Fruit fly (Drosophila melanogaster) whole organism, embryonic: Measurements from ENCODE around the gene Dr.

ENCODE experiments used
- CG10209 ChIP-seq: fragments of 200-800 bp; sonication (Bioruptor generic); optimal IDR thresholded peaks from 3 replicates; lab custom pipeline; 2017; ENCODE audit warnings: missing biosample characterization, mild to moderate bottlenecking, missing genetic modification characterization, missing genetic modification reagents
- CG12071 ChIP-seq: fragments of 200-800 bp; sonication (Bioruptor generic); optimal IDR thresholded peaks from 3 replicates; lab custom pipeline; 2018; ENCODE audit warnings: missing biosample characterization, mild to moderate bottlenecking, missing genetic modification characterization
- CG14441 ChIP-seq: fragments of 200-800 bp; sonication (Bioruptor generic); IDR thresholded peaks from 2 replicates; pipeline ENCODE4 v1.3.6; 2022; ENCODE audit warnings: missing biosample characterization, missing genetic modification characterization
- CG17385 ChIP-seq: fragments of 200-800 bp; sonication (Bioruptor generic); optimal IDR thresholded peaks from 3 replicates; lab custom pipeline; 2018; ENCODE audit warnings: missing biosample characterization, mild to moderate bottlenecking, missing genetic modification characterization
- CG17612 ChIP-seq: fragments of 200-800 bp; sonication (Bioruptor generic); IDR thresholded peaks from 2 replicates; pipeline ENCODE4 v1.3.6; 2022; ENCODE audit warnings: missing biosample characterization, missing genetic modification characterization
- CG2199 ChIP-seq: fragments of 200-800 bp; sonication (Bioruptor generic); IDR thresholded peaks from 3 replicates; pipeline ENCODE4 v1.3.6; 2022; ENCODE audit warnings: missing biosample characterization, missing genetic modification characterization
- CG3163 ChIP-seq: fragments of 200-800 bp; sonication (Bioruptor generic); optimal IDR thresholded peaks from 3 replicates; lab custom pipeline; 2016; ENCODE audit warnings: missing biosample characterization, missing genetic modification characterization
- CG32767 ChIP-seq: fragments of 200-800 bp; sonication (Bioruptor generic); IDR thresholded peaks from 2 replicates; pipeline ENCODE4 v1.3.6; 2022; ENCODE audit warnings: missing biosample characterization, missing genetic modification characterization
- CG6272 ChIP-seq: fragments of 200-800 bp; sonication (Bioruptor generic); IDR thresholded peaks from 2 replicates; pipeline ENCODE4 v1.3.6; 2022; ENCODE audit warnings: missing biosample characterization, missing genetic modification characterization
- CG7357 ChIP-seq: fragments of 200-800 bp; sonication (Bioruptor generic); IDR thresholded peaks from 3 replicates; pipeline ENCODE4 v1.3.6; 2022; ENCODE audit warnings: missing biosample characterization, missing genetic modification characterization
- CG7556 ChIP-seq: fragments of 200-800 bp; sonication (Bioruptor generic); optimal IDR thresholded peaks from 2 replicates; lab custom pipeline; 2017; ENCODE audit warnings: missing biosample characterization, mild to moderate bottlenecking, missing genetic modification characterization
- CG7963 ChIP-seq: fragments of 200-800 bp; sonication (Bioruptor generic); IDR thresholded peaks from 3 replicates; pipeline ENCODE4 v1.3.6; 2022; ENCODE audit warnings: missing biosample characterization, missing genetic modification characterization; ENCODE audit not compliant: partially characterized antibody
- CG9437 ChIP-seq: fragments of 200-800 bp; sonication (Bioruptor generic); optimal IDR thresholded peaks from 2 replicates; lab custom pipeline; 2018; ENCODE audit warnings: missing biosample characterization, mild to moderate bottlenecking, missing genetic modification characterization
- CoRest ChIP-seq: fragments of 200-800 bp; sonication (Bioruptor generic); optimal IDR thresholded peaks from 3 replicates; lab custom pipeline; 2018; ENCODE audit warnings: missing biosample characterization, mild to moderate bottlenecking, missing genetic modification characterization, moderate library complexity
- Dll ChIP-seq: fragments of 200-800 bp; sonication (Bioruptor generic); IDR thresholded peaks from 4 replicates; pipeline ENCODE4 v1.3.6; 2022; ENCODE audit warnings: missing biosample characterization, missing genetic modification characterization; ENCODE audit not compliant: partially characterized antibody
- HHEX ChIP-seq: fragments of 200-800 bp; sonication (Bioruptor generic); optimal IDR thresholded peaks from 3 replicates; lab custom pipeline; 2017; ENCODE audit warnings: missing biosample characterization, mild to moderate bottlenecking, missing genetic modification characterization, missing genetic modification reagents
- HLH54F ChIP-seq: fragments of 200-800 bp; sonication (Bioruptor generic); optimal IDR thresholded peaks from 3 replicates; lab custom pipeline; 2016; ENCODE audit warnings: missing biosample characterization, missing genetic modification characterization
- Nf-YB ChIP-seq: fragments of 200-800 bp; sonication (Bioruptor generic); optimal IDR thresholded peaks from 3 replicates; lab custom pipeline; 2019; ENCODE audit warnings: missing biosample characterization, mild to moderate bottlenecking, missing genetic modification characterization, moderate library complexity
- Nf-YC ChIP-seq: fragments of 200-800 bp; optimal IDR thresholded peaks from 3 replicates; lab custom pipeline; 2019; ENCODE audit warnings: missing biosample characterization, mild to moderate bottlenecking, missing genetic modification characterization, moderate library complexity
- Ravus ChIP-seq: fragments of 200-800 bp; sonication (Bioruptor generic); IDR thresholded peaks from 2 replicates; pipeline ENCODE4 v1.3.6; 2022; ENCODE audit warnings: missing biosample characterization, missing genetic modification characterization
- Ssrp ChIP-seq: fragments of 200-800 bp; sonication (Bioruptor generic); optimal IDR thresholded peaks from 2 replicates; lab custom pipeline; 2018; ENCODE audit warnings: missing biosample characterization, mild to moderate bottlenecking, missing genetic modification characterization, moderate library complexity
- Trl ChIP-seq, 3 experiments: fragments of >200 bp in 2 of 3; fragments of 200-800 bp in 1 of 3; sonication (Bioruptor generic) in 1 of 3; optimal IDR thresholded peaks; 2 replicates in 1 of 3; 3 replicates in 2 of 3; lab custom pipeline; 2016 to 2017; ENCODE audit warnings: missing biosample characterization in 1 of 3, missing genetic modification characterization in 1 of 3
- Usf ChIP-seq: fragments of 200-800 bp; sonication (Bioruptor generic); optimal IDR thresholded peaks from 2 replicates; lab custom pipeline; 2017; ENCODE audit warnings: missing genotype, missing biosample characterization, missing genetic modification characterization
- bigmax ChIP-seq: fragments of 200-800 bp; sonication (Bioruptor generic); optimal IDR thresholded peaks from 2 replicates; lab custom pipeline; 2018; ENCODE audit warnings: missing biosample characterization, mild to moderate bottlenecking, missing genetic modification characterization
- chinmo ChIP-seq: fragments of 200-800 bp; sonication (Bioruptor generic); IDR thresholded peaks from 4 replicates; pipeline ENCODE4 v1.3.6; 2022; ENCODE audit warnings: missing biosample characterization, missing genetic modification characterization; ENCODE audit not compliant: partially characterized antibody
- ewg ChIP-seq: fragments of 200-800 bp; sonication (Bioruptor generic); optimal IDR thresholded peaks from 3 replicates; lab custom pipeline; 2017; ENCODE audit warnings: mild to moderate bottlenecking, missing biosample characterization, missing genetic modification reagents, missing genetic modification characterization
- fd96Cb ChIP-seq: fragments of 200-800 bp; sonication (Bioruptor generic); optimal IDR thresholded peaks from 2 replicates; lab custom pipeline; 2018; ENCODE audit warnings: missing biosample characterization, mild to moderate bottlenecking, missing genetic modification characterization, moderate library complexity
- gem ChIP-seq: fragments of 200-800 bp; sonication (Bioruptor generic); optimal IDR thresholded peaks from 2 replicates; lab custom pipeline; 2019; ENCODE audit warnings: missing biosample characterization, mild to moderate bottlenecking, missing genetic modification characterization, moderate library complexity
- grau ChIP-seq: fragments of 200-800 bp; optimal IDR thresholded peaks from 3 replicates; lab custom pipeline; 2019; ENCODE audit warnings: missing biosample characterization, mild to moderate bottlenecking, missing genetic modification characterization, moderate library complexity
- odd ChIP-seq: fragments of 200-800 bp; sonication (Bioruptor generic); optimal IDR thresholded peaks from 2 replicates; lab custom pipeline; 2017; ENCODE audit warnings: missing biosample characterization, mild to moderate bottlenecking, missing genetic modification characterization
- psq ChIP-seq: fragments of 200-800 bp; sonication (Bioruptor generic); optimal IDR thresholded peaks from 2 replicates; lab custom pipeline; 2017; ENCODE audit warnings: missing biosample characterization, missing genetic modification characterization
- row ChIP-seq: fragments of 200-800 bp; sonication (Bioruptor generic); IDR thresholded peaks from 3 replicates; pipeline ENCODE4 v1.3.6; 2022; ENCODE audit warnings: missing biosample characterization, missing genetic modification characterization
- scrt ChIP-seq: fragments of 200-800 bp; sonication (Bioruptor generic); optimal IDR thresholded peaks from 2 replicates; lab custom pipeline; 2018; ENCODE audit warnings: missing biosample characterization, mild to moderate bottlenecking, missing genetic modification characterization, moderate library complexity
- sens ChIP-seq: fragments of 200-800 bp; sonication (Bioruptor generic); peaks from one replicate; lab custom pipeline; 2016; ENCODE audit warnings: missing biosample characterization, missing genetic modification characterization
- shn ChIP-seq: fragments of 200-800 bp; sonication (Bioruptor generic); optimal IDR thresholded peaks from 3 replicates; lab custom pipeline; 2016; ENCODE audit warnings: missing biosample characterization, missing genetic modification characterization
- tio ChIP-seq: fragments of 200-800 bp; sonication (Bioruptor generic); optimal IDR thresholded peaks from 2 replicates; lab custom pipeline; 2017; ENCODE audit warnings: missing biosample characterization, missing genetic modification characterization, inconsistent platforms
- toy ChIP-seq: fragments of 200-800 bp; sonication (Bioruptor generic); IDR thresholded peaks from 2 replicates; pipeline ENCODE4 v1.3.6; 2022; ENCODE audit warnings: missing biosample characterization, missing genetic modification characterization
- twi ChIP-seq: fragments of 200-800 bp; optimal IDR thresholded peaks from 2 replicates; lab custom pipeline; 2019; ENCODE audit warnings: missing biosample characterization, mild to moderate bottlenecking, missing genetic modification characterization, moderate library complexity
- unpg ChIP-seq: fragments of 200-800 bp; sonication (Bioruptor generic); optimal IDR thresholded peaks from 3 replicates; lab custom pipeline; 2018; ENCODE audit warnings: missing biosample characterization, mild to moderate bottlenecking, missing genetic modification characterization, moderate library complexity

The Dr gene

dm6 chr3R:29523978-29524775, 32.0 kb upstream of the Dr start (continued):
- TF ChIP-seq row (GFP tag; lab: Robert Waterston, UW) (peak; percentile 41; the same call in 2 of the 3 replicates), HLH54F (GFP tag; lab: Kevin White, UChicago) (no peak), Ravus (GFP tag; lab: Robert Waterston, UW) (no peak), CG32767 (GFP tag; lab: Robert Waterston, UW) (no peak), HHEX (no peak), Nf-YB (no peak), sens (peak; percentile 81), Usf (GFP tag; lab: Kevin White, UChicago) (no peak), toy (GFP tag; lab: Robert Waterston, UW) (no peak), CG12071 (GFP tag; lab: Kevin White, UChicago) (no peak), CG7357 (GFP tag; lab: Robert Waterston, UW) (no peak), tio (GFP tag; lab: Kevin White, UChicago) (peak; percentile 24), fd96Cb (peak; percentile 16), CG7556 (GFP tag; lab: Kevin White, UChicago) (peak; percentile 19), twi (tag; lab: Kevin White, UChicago) (peak; percentile 96), chinmo (no peak), Ssrp (tag; lab: Kevin White, UChicago) (no peak), CG17385 (no peak), gem (tag; lab: Kevin White, UChicago) (peak; percentile 48), shn (GFP tag; lab: Kevin White, UChicago) (no peak), unpg (GFP tag; lab: Kevin White, UChicago) (no peak), Trl (optimal IDR thresholded peaks at IDR 0.05; lab: Kevin White, UChicago) (no peak), Trl (GFP tag; optimal IDR thresholded peaks at IDR 0.05; lab: Kevin White, UChicago) (no peak), grau (tag; lab: Kevin White, UChicago) (no peak), bigmax (GFP tag; lab: Kevin White, UChicago) (no peak), CoRest (tag; lab: Kevin White, UChicago) (peak; percentile 26)

dm6 chr3R:29526565-29526964, 29.6 kb upstream of the Dr start:
- TF ChIP-seq Dll: no peak
- peak; percentile 81 for TF ChIP-seq Nf-YC
- no peak for TF ChIP-seq CG2199 (GFP tag; lab: Robert Waterston, UW)
- no peak for TF ChIP-seq CG7963 (GFP tag; lab: Robert Waterston, UW)
- no peak for TF ChIP-seq scrt (GFP tag; lab: Kevin White, UChicago)
- no peak for TF ChIP-seq psq (GFP tag; lab: Kevin White, UChicago)
- TF ChIP-seq CG10209: no peak
- TF ChIP-seq CG17612: no peak
- peak; percentile 67 for TF ChIP-seq Nf-YB
- TF ChIP-seq odd: no peak
- TF ChIP-seq CG9437: no peak
- TF ChIP-seq CG3163 (GFP tag; lab: Kevin White, UChicago): no peak
- TF ChIP-seq ewg (GFP tag; lab: Kevin White, UChicago): no peak
- no peak for TF ChIP-seq CG6272 (GFP tag; lab: Robert Waterston, UW)
- no peak for TF ChIP-seq CG14441 (GFP tag; lab: Robert Waterston, UW)
- TF ChIP-seq, all 482 proteins: peak for 2
